Fruit fly (Drosophila melanogaster) whole organism, prepupa: Measurements from ENCODE around the gene Tomosyn.

Source experiments
- Blimp-1 ChIP-seq: fragments of 200-800 bp; sonication (Bioruptor generic); optimal IDR thresholded peaks from 3 replicates; lab custom pipeline; 2017; ENCODE audit warnings: missing biosample characterization, missing genetic modification characterization, mild to moderate bottlenecking, moderate library complexity, missing genetic modification reagents
- CG10631 ChIP-seq: fragments of 200-800 bp; sonication (Bioruptor generic); optimal IDR thresholded peaks from 2 replicates; lab custom pipeline; 2016; ENCODE audit warnings: missing biosample characterization, missing genetic modification characterization
- CG10669 ChIP-seq: fragments of 200-800 bp; sonication (Bioruptor generic); optimal IDR thresholded peaks from 3 replicates; lab custom pipeline; 2018; ENCODE audit warnings: missing biosample characterization, mild to moderate bottlenecking, missing genetic modification characterization, moderate library complexity
- CG11294 ChIP-seq: fragments of 200-800 bp; sonication (Bioruptor generic); IDR thresholded peaks from 2 replicates; pipeline ENCODE4 v1.3.6; 2022; ENCODE audit warnings: missing biosample characterization, missing genetic modification characterization
- CG11902 ChIP-seq: fragments of 200-800 bp; sonication (Bioruptor generic); optimal IDR thresholded peaks from 3 replicates; lab custom pipeline; 2016; ENCODE audit warnings: missing biosample characterization, missing genetic modification characterization
- CG15336 ChIP-seq: fragments of 200-800 bp; sonication (Bioruptor generic); IDR thresholded peaks from 2 replicates; pipeline ENCODE4 v1.3.6; 2022; ENCODE audit warnings: missing biosample characterization, missing genetic modification characterization
- CG1621 ChIP-seq: fragments of 200-800 bp; sonication (Bioruptor generic); optimal IDR thresholded peaks from 3 replicates; lab custom pipeline; 2018; ENCODE audit warnings: missing biosample characterization, mild to moderate bottlenecking, missing genetic modification characterization
- CG16779 ChIP-seq: fragments of 200-800 bp; sonication (Bioruptor generic); optimal IDR thresholded peaks from 3 replicates; lab custom pipeline; 2017; ENCODE audit warnings: missing biosample characterization, mild to moderate bottlenecking, missing genetic modification characterization
- CG3032 ChIP-seq: fragments of 200-800 bp; optimal IDR thresholded peaks from 2 replicates; lab custom pipeline; 2019; ENCODE audit warnings: missing biosample characterization, mild to moderate bottlenecking, missing genetic modification characterization, moderate library complexity
- CG31627 ChIP-seq: fragments of 200-800 bp; sonication (Bioruptor generic); optimal IDR thresholded peaks from 3 replicates; lab custom pipeline; 2016; ENCODE audit warnings: missing biosample characterization, missing genetic modification characterization
- CG32006 ChIP-seq: fragments of 200-800 bp; sonication (Bioruptor generic); optimal IDR thresholded peaks from 3 replicates; lab custom pipeline; 2017; ENCODE audit warnings: missing biosample characterization, mild to moderate bottlenecking, missing genetic modification characterization
- CG34406 ChIP-seq: fragments of 200-800 bp; sonication (Bioruptor generic); optimal IDR thresholded peaks from 3 replicates; lab custom pipeline; 2016; ENCODE audit warnings: missing biosample characterization, missing genetic modification characterization
- CG6163 ChIP-seq: fragments of 200-800 bp; sonication (Bioruptor generic); IDR thresholded peaks from 3 replicates; pipeline ENCODE4 v1.3.6; 2022; ENCODE audit warnings: missing biosample characterization, missing genetic modification characterization
- CG6792 ChIP-seq: fragments of 200-800 bp; sonication (Bioruptor generic); optimal IDR thresholded peaks from 3 replicates; lab custom pipeline; 2016; ENCODE audit warnings: missing biosample characterization, missing genetic modification characterization
- CG6808 ChIP-seq: fragments of 200-800 bp; sonication (Bioruptor generic); optimal IDR thresholded peaks from 3 replicates; lab custom pipeline; 2017; ENCODE audit warnings: missing biosample characterization, missing genetic modification characterization, mild to moderate bottlenecking, moderate library complexity, missing genetic modification reagents
- CG8119 ChIP-seq: fragments of 200-800 bp; sonication (Bioruptor generic); IDR thresholded peaks from 3 replicates; pipeline ENCODE4 v1.3.6; 2022; ENCODE audit warnings: missing biosample characterization, missing genetic modification characterization
- CG8319 ChIP-seq: fragments of 200-800 bp; sonication (Bioruptor generic); optimal IDR thresholded peaks from 3 replicates; lab custom pipeline; 2016; ENCODE audit warnings: missing biosample characterization, missing genetic modification characterization
- CG8632 ChIP-seq: fragments of 200-800 bp; sonication (Bioruptor generic); optimal IDR thresholded peaks from 3 replicates; lab custom pipeline; 2016; ENCODE audit warnings: missing biosample characterization, missing genetic modification characterization
- Eip93F ChIP-seq: fragments of 200-800 bp; sonication (Bioruptor generic); optimal IDR thresholded peaks from 2 replicates; lab custom pipeline; 2016; ENCODE audit warnings: missing biosample characterization, mild to moderate bottlenecking, missing genetic modification characterization
- Ets21C ChIP-seq: fragments of 200-800 bp; sonication (Bioruptor generic); optimal IDR thresholded peaks from 3 replicates; lab custom pipeline; 2016; ENCODE audit warnings: missing biosample characterization, missing genetic modification characterization
- Gug ChIP-seq: fragments of 200-800 bp; sonication (Bioruptor generic); IDR thresholded peaks from 2 replicates; pipeline ENCODE4 v1.3.6; 2022; ENCODE audit warnings: missing biosample characterization, missing genetic modification characterization
- Hr38 ChIP-seq: sonication (Bioruptor generic); optimal IDR thresholded peaks from 2 replicates; lab custom pipeline; 2016; ENCODE audit warnings: missing biosample characterization, missing genetic modification characterization
- Hr39 ChIP-seq: fragments of 200-800 bp; sonication (Bioruptor generic); optimal IDR thresholded peaks from 2 replicates; lab custom pipeline; 2016; ENCODE audit warnings: missing biosample characterization, missing genetic modification characterization
- Hr4 ChIP-seq: fragments of 200-800 bp; sonication (Bioruptor generic); optimal IDR thresholded peaks from 3 replicates; lab custom pipeline; 2016; ENCODE audit warnings: missing biosample characterization, missing genetic modification characterization
- OdsH ChIP-seq: fragments of 200-800 bp; sonication (Bioruptor generic); optimal IDR thresholded peaks from 3 replicates; lab custom pipeline; 2016; ENCODE audit warnings: missing biosample characterization, missing genetic modification characterization
- Smox ChIP-seq: fragments of 200-800 bp; sonication (Bioruptor generic); optimal IDR thresholded peaks from 3 replicates; lab custom pipeline; 2016; ENCODE audit warnings: missing biosample characterization, missing genetic modification characterization
- Sox14 ChIP-seq: fragments of 200-800 bp; sonication (Bioruptor generic); optimal IDR thresholded peaks from 3 replicates; lab custom pipeline; 2016; ENCODE audit warnings: missing biosample characterization, missing genetic modification characterization
- achi ChIP-seq: fragments of 200-800 bp; sonication (Bioruptor generic); optimal IDR thresholded peaks from 3 replicates; lab custom pipeline; 2016; ENCODE audit warnings: missing biosample characterization, missing genetic modification characterization
- acj6 ChIP-seq: fragments of 200-800 bp; sonication (Bioruptor generic); optimal IDR thresholded peaks from 3 replicates; lab custom pipeline; 2016; ENCODE audit warnings: missing biosample characterization, missing genetic modification characterization
- cyc ChIP-seq: fragments of 200-800 bp; sonication (Bioruptor generic); optimal IDR thresholded peaks from 3 replicates; lab custom pipeline; 2016; ENCODE audit warnings: missing biosample characterization, missing genetic modification characterization
- dac ChIP-seq: fragments of 200-800 bp; sonication (Bioruptor generic); optimal IDR thresholded peaks from 2 replicates; lab custom pipeline; 2017; ENCODE audit warnings: missing biosample characterization, mild to moderate bottlenecking, missing genetic modification characterization
- eg ChIP-seq: fragments of 200-800 bp; sonication (Bioruptor generic); IDR thresholded peaks from 3 replicates; pipeline ENCODE4 v1.3.6; 2022; ENCODE audit warnings: missing biosample characterization, missing genetic modification characterization
- fd59A ChIP-seq: fragments of 200-800 bp; sonication (Bioruptor generic); optimal IDR thresholded peaks from 2 replicates; lab custom pipeline; 2017; ENCODE audit warnings: missing biosample characterization, mild to moderate bottlenecking, missing genetic modification characterization, missing genetic modification reagents
- fd85E ChIP-seq: fragments of 200-800 bp; sonication (Bioruptor generic); optimal IDR thresholded peaks from 3 replicates; lab custom pipeline; 2016; ENCODE audit warnings: missing biosample characterization, missing genetic modification characterization
- fkh ChIP-seq: fragments of 200-800 bp; sonication (Bioruptor generic); optimal IDR thresholded peaks from 3 replicates; lab custom pipeline; 2017; ENCODE audit warnings: missing biosample characterization, mild to moderate bottlenecking, missing genetic modification characterization, moderate library complexity
- lz ChIP-seq: fragments of 200-800 bp; sonication (Bioruptor generic); optimal IDR thresholded peaks from 3 replicates; lab custom pipeline; 2016; ENCODE audit warnings: missing biosample characterization, missing genetic modification characterization
- net ChIP-seq: fragments of 200-800 bp; sonication (Bioruptor generic); optimal IDR thresholded peaks from 3 replicates; lab custom pipeline; 2016; ENCODE audit warnings: missing biosample characterization, missing genetic modification characterization
- pdm3 ChIP-seq: fragments of 200-800 bp; sonication (Bioruptor generic); optimal IDR thresholded peaks from 3 replicates; lab custom pipeline; 2016; ENCODE audit warnings: missing biosample characterization, missing genetic modification characterization
- spab ChIP-seq: fragments of 200-800 bp; sonication (Bioruptor generic); optimal IDR thresholded peaks from 2 replicates; lab custom pipeline; 2017; ENCODE audit warnings: missing biosample characterization, mild to moderate bottlenecking, missing genetic modification characterization, missing genetic modification reagents
- topi ChIP-seq: fragments of 200-800 bp; sonication (Bioruptor generic); optimal IDR thresholded peaks from 3 replicates; lab custom pipeline; 2016; ENCODE audit warnings: missing biosample characterization, missing genetic modification characterization

Tomosyn gene

DNA sequence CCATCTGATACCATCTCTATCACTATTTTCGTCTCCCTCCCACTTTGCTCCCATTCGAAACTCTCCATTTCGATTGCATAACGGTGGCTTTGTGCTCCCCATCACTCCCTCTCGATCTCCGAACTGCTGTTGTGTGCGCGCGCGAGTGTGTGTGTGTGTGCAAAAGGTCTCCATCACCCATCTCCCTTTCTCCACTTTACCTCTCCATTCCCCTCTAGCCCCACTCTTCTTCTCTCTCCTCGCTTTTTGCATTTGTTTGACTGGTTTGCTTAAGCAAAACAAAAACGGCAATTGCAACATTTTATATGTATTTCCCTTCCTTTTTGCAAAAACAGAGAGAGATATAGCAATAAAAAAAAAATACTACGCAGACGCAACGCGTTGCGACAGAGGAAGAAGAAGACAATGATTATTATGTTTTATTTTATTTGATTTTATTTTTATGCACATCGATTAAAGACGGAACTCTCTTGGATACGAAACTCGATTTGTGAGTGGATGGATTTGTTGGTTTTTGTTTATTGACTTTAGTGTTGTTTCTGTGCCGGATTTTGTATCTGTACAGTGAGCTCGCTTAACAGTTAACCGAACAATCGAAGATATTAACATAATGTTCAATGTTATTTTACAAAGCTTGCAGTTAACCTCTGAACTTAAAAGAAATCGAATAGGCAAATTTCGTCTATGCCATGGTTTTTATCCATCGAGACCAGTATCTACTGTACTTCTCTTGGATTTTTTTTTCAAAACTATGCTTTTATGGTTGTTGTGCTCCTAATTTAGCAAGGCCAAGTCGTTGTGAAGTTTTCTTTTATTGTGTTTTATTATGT is 38.5 kb downstream of the Tomosyn start (continued):
- TF ChIP-seq net (peak; percentile 50), spab (GFP tag; lab: Kevin White, UChicago) (peak; percentile 58), achi (peak; percentile 77), CG6792 (GFP tag; lab: Kevin White, UChicago) (peak; percentile 61), CG1621 (tag; lab: Kevin White, UChicago) (peak; percentile 56), CG34406 (peak; percentile 63), topi (peak; percentile 78), Hr38 (no peak), CG6163 (peak; percentile 60), fd59A (GFP tag; lab: Kevin White, UChicago) (peak; percentile 68), dac (peak; percentile 43), lz (GFP tag; lab: Kevin White, UChicago) (peak; percentile 67), Hr4 (GFP tag; lab: Kevin White, UChicago) (peak; percentile 69), CG8319 (GFP tag; lab: Kevin White, UChicago) (no peak), CG8632 (GFP tag; lab: Kevin White, UChicago) (peak; percentile 68), CG31627 (GFP tag; lab: Kevin White, UChicago) (peak; percentile 74), CG11294 (peak; percentile 60), Ets21C (GFP tag; lab: Kevin White, UChicago) (peak; percentile 53), eg (GFP tag; lab: Robert Waterston, UW) (peak; percentile 86), CG15336 (GFP tag; lab: Robert Waterston, UW) (peak; percentile 84), Gug (GFP tag; lab: Robert Waterston, UW) (peak; percentile 41; the same call in 1 of the 2 replicates)

dm6 chrX:12670530-12671285 is 39.3 kb downstream of the Tomosyn start:
- TF ChIP-seq eg (GFP tag; lab: Robert Waterston, UW) (no peak), dac (no peak), acj6 (GFP tag; lab: Kevin White, UChicago) (no peak), Blimp-1 (GFP tag; lab: Kevin White, UChicago) (peak; percentile 2), cyc (GFP tag; lab: Kevin White, UChicago) (no peak)
- TF ChIP-seq, all 60 proteins: peak for 1

dm6 chrX:12672317-12673172 is 41.1 kb downstream of the Tomosyn start:
- peak; percentile 24 for TF ChIP-seq CG31627 (GFP tag; lab: Kevin White, UChicago)
- TF ChIP-seq CG1621 (tag; lab: Kevin White, UChicago), result peak; percentile 57
- peak; percentile 44 for TF ChIP-seq eg (GFP tag; lab: Robert Waterston, UW)
- TF ChIP-seq fkh (GFP tag; lab: Kevin White, UChicago), result peak; percentile 43
- peak; percentile 26 for TF ChIP-seq net
- TF ChIP-seq CG10669 (GFP tag; lab: Kevin White, UChicago), result peak; percentile 44
- TF ChIP-seq Eip93F (GFP tag; lab: Kevin White, UChicago), result peak; percentile 45
- TF ChIP-seq topi, result peak; percentile 36
- TF ChIP-seq CG6808 (GFP tag; lab: Kevin White, UChicago), result peak; percentile 87
- no peak for TF ChIP-seq OdsH (GFP tag; lab: Kevin White, UChicago)
- peak; percentile 29 for TF ChIP-seq CG8632 (GFP tag; lab: Kevin White, UChicago)
- no peak for TF ChIP-seq cyc (GFP tag; lab: Kevin White, UChicago)
- no peak for TF ChIP-seq CG34406
- no peak for TF ChIP-seq CG11902 (GFP tag; lab: Kevin White, UChicago)
- TF ChIP-seq CG6163, result peak; percentile 77
- TF ChIP-seq Smox (GFP tag; lab: Kevin White, UChicago), result peak; percentile 17
- TF ChIP-seq CG32006 (GFP tag; lab: Kevin White, UChicago), result no peak
- no peak for TF ChIP-seq lz (GFP tag; lab: Kevin White, UChicago)
- peak; percentile 8 for TF ChIP-seq acj6 (GFP tag; lab: Kevin White, UChicago)
- peak; percentile 29 for TF ChIP-seq pdm3
- no peak for TF ChIP-seq Sox14
- 0 out of 2 replicates have a peak, but pooled peaks have one; percentile 12 for TF ChIP-seq Gug (GFP tag; lab: Robert Waterston, UW)
- TF ChIP-seq Blimp-1 (GFP tag; lab: Kevin White, UChicago), result peak; percentile 35
- TF ChIP-seq Hr38, result no peak
- TF ChIP-seq CG16779 (tag; lab: Kevin White, UChicago), result peak; percentile 73
- no peak for TF ChIP-seq Ets21C (GFP tag; lab: Kevin White, UChicago)
- TF ChIP-seq fd85E (GFP tag; lab: Kevin White, UChicago), result no peak
- peak; percentile 38 for TF ChIP-seq CG10631
- TF ChIP-seq Hr39 (GFP tag; lab: Kevin White, UChicago), result peak; percentile 16
- peak; percentile 27 for TF ChIP-seq CG3032
- TF ChIP-seq CG8119 (GFP tag; lab: Robert Waterston, UW), result peak; percentile 60; the same call in 2 of the 3 replicates
- TF ChIP-seq spab (GFP tag; lab: Kevin White, UChicago), result peak; percentile 68
- TF ChIP-seq fd59A (GFP tag; lab: Kevin White, UChicago), result no peak
